Fruit fly (Drosophila melanogaster) whole organism, prepupa: ENCODE measurements around the gene Prosbeta7.

Source experiments
- Blimp-1 ChIP-seq: fragments of 200-800 bp; sonication (Bioruptor generic); optimal IDR thresholded peaks from 3 replicates; lab custom pipeline; 2017; ENCODE audit warnings: missing biosample characterization, missing genetic modification characterization, mild to moderate bottlenecking, moderate library complexity, missing genetic modification reagents
- CG10669 ChIP-seq: fragments of 200-800 bp; sonication (Bioruptor generic); optimal IDR thresholded peaks from 3 replicates; lab custom pipeline; 2018; ENCODE audit warnings: missing biosample characterization, mild to moderate bottlenecking, missing genetic modification characterization, moderate library complexity
- CG11902 ChIP-seq: fragments of 200-800 bp; sonication (Bioruptor generic); optimal IDR thresholded peaks from 3 replicates; lab custom pipeline; 2016; ENCODE audit warnings: missing biosample characterization, missing genetic modification characterization
- CG15336 ChIP-seq: fragments of 200-800 bp; sonication (Bioruptor generic); IDR thresholded peaks from 2 replicates; pipeline ENCODE4 v1.3.6; 2022; ENCODE audit warnings: missing biosample characterization, missing genetic modification characterization
- CG1621 ChIP-seq: fragments of 200-800 bp; sonication (Bioruptor generic); optimal IDR thresholded peaks from 3 replicates; lab custom pipeline; 2018; ENCODE audit warnings: missing biosample characterization, mild to moderate bottlenecking, missing genetic modification characterization
- CG16779 ChIP-seq: fragments of 200-800 bp; sonication (Bioruptor generic); optimal IDR thresholded peaks from 3 replicates; lab custom pipeline; 2017; ENCODE audit warnings: missing biosample characterization, mild to moderate bottlenecking, missing genetic modification characterization
- CG3032 ChIP-seq: fragments of 200-800 bp; optimal IDR thresholded peaks from 2 replicates; lab custom pipeline; 2019; ENCODE audit warnings: missing biosample characterization, mild to moderate bottlenecking, missing genetic modification characterization, moderate library complexity
- CG32006 ChIP-seq: fragments of 200-800 bp; sonication (Bioruptor generic); optimal IDR thresholded peaks from 3 replicates; lab custom pipeline; 2017; ENCODE audit warnings: missing biosample characterization, mild to moderate bottlenecking, missing genetic modification characterization
- CG34406 ChIP-seq: fragments of 200-800 bp; sonication (Bioruptor generic); optimal IDR thresholded peaks from 3 replicates; lab custom pipeline; 2016; ENCODE audit warnings: missing biosample characterization, missing genetic modification characterization
- CG3919 ChIP-seq: fragments of 200-800 bp; sonication (Bioruptor generic); optimal IDR thresholded peaks from 3 replicates; lab custom pipeline; 2016; ENCODE audit warnings: missing biosample characterization, missing genetic modification characterization
- CG4318 ChIP-seq: fragments of 200-800 bp; sonication (Bioruptor generic); optimal IDR thresholded peaks from 3 replicates; lab custom pipeline; 2017; ENCODE audit warnings: missing biosample characterization, mild to moderate bottlenecking, missing genetic modification characterization
- CG6163 ChIP-seq: fragments of 200-800 bp; sonication (Bioruptor generic); IDR thresholded peaks from 3 replicates; pipeline ENCODE4 v1.3.6; 2022; ENCODE audit warnings: missing biosample characterization, missing genetic modification characterization
- CG6276 ChIP-seq: fragments of 200-800 bp; sonication (Bioruptor generic); optimal IDR thresholded peaks from 2 replicates; lab custom pipeline; 2017; ENCODE audit warnings: missing biosample characterization, mild to moderate bottlenecking, missing genetic modification characterization
- CG6854 ChIP-seq: fragments of 200-800 bp; sonication (Bioruptor generic); optimal IDR thresholded peaks from 2 replicates; lab custom pipeline; 2017; ENCODE audit warnings: missing biosample characterization, mild to moderate bottlenecking, missing genetic modification characterization
- CG8119 ChIP-seq: fragments of 200-800 bp; sonication (Bioruptor generic); IDR thresholded peaks from 3 replicates; pipeline ENCODE4 v1.3.6; 2022; ENCODE audit warnings: missing biosample characterization, missing genetic modification characterization
- CG8632 ChIP-seq: fragments of 200-800 bp; sonication (Bioruptor generic); optimal IDR thresholded peaks from 3 replicates; lab custom pipeline; 2016; ENCODE audit warnings: missing biosample characterization, missing genetic modification characterization
- CG9139 ChIP-seq: fragments of 200-800 bp; sonication (Bioruptor generic); optimal IDR thresholded peaks from 3 replicates; lab custom pipeline; 2017; ENCODE audit warnings: missing biosample characterization, mild to moderate bottlenecking, missing genetic modification characterization
- Eip75B ChIP-seq: fragments of 200-800 bp; sonication (Bioruptor generic); optimal IDR thresholded peaks from 3 replicates; lab custom pipeline; 2016; ENCODE audit warnings: missing biosample characterization, missing genetic modification characterization
- Eip78C ChIP-seq: fragments of 200-800 bp; sonication (Bioruptor generic); peaks from one replicate; lab custom pipeline; 2016; ENCODE audit warnings: missing biosample characterization, missing genetic modification characterization
- Eip93F ChIP-seq: fragments of 200-800 bp; sonication (Bioruptor generic); optimal IDR thresholded peaks from 2 replicates; lab custom pipeline; 2016; ENCODE audit warnings: missing biosample characterization, mild to moderate bottlenecking, missing genetic modification characterization
- Ets96B ChIP-seq: fragments of 200-800 bp; optimal IDR thresholded peaks from 2 replicates; lab custom pipeline; 2019; ENCODE audit warnings: missing biosample characterization, mild to moderate bottlenecking, missing genetic modification characterization, moderate library complexity
- Hr38 ChIP-seq: sonication (Bioruptor generic); optimal IDR thresholded peaks from 2 replicates; lab custom pipeline; 2016; ENCODE audit warnings: missing biosample characterization, missing genetic modification characterization
- Hr4 ChIP-seq: fragments of 200-800 bp; sonication (Bioruptor generic); optimal IDR thresholded peaks from 3 replicates; lab custom pipeline; 2016; ENCODE audit warnings: missing biosample characterization, missing genetic modification characterization
- Lpt ChIP-seq: fragments of 200-800 bp; sonication (Bioruptor generic); optimal IDR thresholded peaks from 3 replicates; lab custom pipeline; 2016; ENCODE audit warnings: missing biosample characterization, missing genetic modification characterization
- Met ChIP-seq: fragments of 200-800 bp; sonication (Bioruptor generic); optimal IDR thresholded peaks from 3 replicates; lab custom pipeline; 2016; ENCODE audit warnings: missing biosample characterization, missing genetic modification characterization
- OdsH ChIP-seq: fragments of 200-800 bp; sonication (Bioruptor generic); optimal IDR thresholded peaks from 3 replicates; lab custom pipeline; 2016; ENCODE audit warnings: missing biosample characterization, missing genetic modification characterization
- Smox ChIP-seq: fragments of 200-800 bp; sonication (Bioruptor generic); optimal IDR thresholded peaks from 3 replicates; lab custom pipeline; 2016; ENCODE audit warnings: missing biosample characterization, missing genetic modification characterization
- Sox14 ChIP-seq: fragments of 200-800 bp; sonication (Bioruptor generic); optimal IDR thresholded peaks from 3 replicates; lab custom pipeline; 2016; ENCODE audit warnings: missing biosample characterization, missing genetic modification characterization
- Sox15 ChIP-seq: fragments of 200-800 bp; sonication (Bioruptor generic); optimal IDR thresholded peaks from 3 replicates; lab custom pipeline; 2016; ENCODE audit warnings: missing biosample characterization, missing genetic modification characterization
- achi ChIP-seq: fragments of 200-800 bp; sonication (Bioruptor generic); optimal IDR thresholded peaks from 3 replicates; lab custom pipeline; 2016; ENCODE audit warnings: missing biosample characterization, missing genetic modification characterization
- cyc ChIP-seq: fragments of 200-800 bp; sonication (Bioruptor generic); optimal IDR thresholded peaks from 3 replicates; lab custom pipeline; 2016; ENCODE audit warnings: missing biosample characterization, missing genetic modification characterization
- dac ChIP-seq: fragments of 200-800 bp; sonication (Bioruptor generic); optimal IDR thresholded peaks from 2 replicates; lab custom pipeline; 2017; ENCODE audit warnings: missing biosample characterization, mild to moderate bottlenecking, missing genetic modification characterization
- dsx ChIP-seq: fragments of 200-800 bp; optimal IDR thresholded peaks from 3 replicates; lab custom pipeline; 2019; ENCODE audit warnings: missing biosample characterization, mild to moderate bottlenecking, missing genetic modification characterization, moderate library complexity; ENCODE audit not compliant: poor library complexity, severe bottlenecking
- eg ChIP-seq: fragments of 200-800 bp; sonication (Bioruptor generic); IDR thresholded peaks from 3 replicates; pipeline ENCODE4 v1.3.6; 2022; ENCODE audit warnings: missing biosample characterization, missing genetic modification characterization
- fd59A ChIP-seq: fragments of 200-800 bp; sonication (Bioruptor generic); optimal IDR thresholded peaks from 2 replicates; lab custom pipeline; 2017; ENCODE audit warnings: missing biosample characterization, mild to moderate bottlenecking, missing genetic modification characterization, missing genetic modification reagents
- fd85E ChIP-seq: fragments of 200-800 bp; sonication (Bioruptor generic); optimal IDR thresholded peaks from 3 replicates; lab custom pipeline; 2016; ENCODE audit warnings: missing biosample characterization, missing genetic modification characterization
- lz ChIP-seq: fragments of 200-800 bp; sonication (Bioruptor generic); optimal IDR thresholded peaks from 3 replicates; lab custom pipeline; 2016; ENCODE audit warnings: missing biosample characterization, missing genetic modification characterization
- pdm3 ChIP-seq: fragments of 200-800 bp; sonication (Bioruptor generic); optimal IDR thresholded peaks from 3 replicates; lab custom pipeline; 2016; ENCODE audit warnings: missing biosample characterization, missing genetic modification characterization
- svp ChIP-seq: fragments of 200-800 bp; sonication (Bioruptor generic); peaks from one replicate; lab custom pipeline; 2016; ENCODE audit warnings: missing biosample characterization, missing genetic modification characterization
- topi ChIP-seq: fragments of 200-800 bp; sonication (Bioruptor generic); optimal IDR thresholded peaks from 3 replicates; lab custom pipeline; 2016; ENCODE audit warnings: missing biosample characterization, missing genetic modification characterization

Gene Prosbeta7

dm6 chr3R:5357935-5358414 is at the start of gene Prosbeta7:
Gene Prosbeta7, minus strand, starts transcription at chr3R:5358364.
- TF ChIP-seq pdm3 (GFP tag; lab: Kevin White, UChicago), result no peak
- no peak for TF ChIP-seq dsx (GFP tag; lab: Kevin White, UChicago)
- no peak for TF ChIP-seq fd85E (GFP tag; lab: Kevin White, UChicago)
- no peak for TF ChIP-seq Met (GFP tag; lab: Kevin White, UChicago)
- no peak for TF ChIP-seq cyc (GFP tag; lab: Kevin White, UChicago)
- 0 out of 3 replicates have a peak, but pooled peaks have one; percentile 6 for TF ChIP-seq CG6163 (GFP tag; lab: Robert Waterston, UW)
- no peak for TF ChIP-seq CG6276
- TF ChIP-seq CG8119 (GFP tag; lab: Robert Waterston, UW), result no peak
- TF ChIP-seq CG3032 (tag; lab: Kevin White, UChicago), result no peak
- TF ChIP-seq CG1621 (tag; lab: Kevin White, UChicago), result peak; percentile 45
- TF ChIP-seq CG34406 (GFP tag; lab: Kevin White, UChicago), result no peak
- no peak for TF ChIP-seq CG10669 (GFP tag; lab: Kevin White, UChicago)
- TF ChIP-seq Eip78C (GFP tag; lab: Kevin White, UChicago), result peak; percentile 27
- peak; percentile 55 for TF ChIP-seq CG6854
- TF ChIP-seq Sox15, result no peak
- no peak for TF ChIP-seq CG16779
- no peak for TF ChIP-seq Eip93F (GFP tag; lab: Kevin White, UChicago)
- TF ChIP-seq OdsH, result no peak
- no peak for TF ChIP-seq Lpt (GFP tag; lab: Kevin White, UChicago)
- no peak for TF ChIP-seq CG8632
- no peak for TF ChIP-seq eg (GFP tag; lab: Robert Waterston, UW)
- TF ChIP-seq CG15336 (GFP tag; lab: Robert Waterston, UW), result no peak
- TF ChIP-seq lz (GFP tag; lab: Kevin White, UChicago), result no peak
- no peak for TF ChIP-seq CG3919 (GFP tag; lab: Kevin White, UChicago)
- TF ChIP-seq CG11902, result no peak
- no peak for TF ChIP-seq CG32006 (GFP tag; lab: Kevin White, UChicago)
- TF ChIP-seq Sox14 (GFP tag; lab: Kevin White, UChicago), result peak; percentile 27
- no peak for TF ChIP-seq CG9139
- no peak for TF ChIP-seq Smox (GFP tag; lab: Kevin White, UChicago)
- no peak for TF ChIP-seq fd59A (GFP tag; lab: Kevin White, UChicago)

- TF ChIP-seq CG8119 (GFP tag; lab: Robert Waterston, UW) (0 out of 3 replicates have a peak, but pooled peaks have one; percentile 22), Eip75B (no peak), CG8632 (no peak), CG6163 (GFP tag; lab: Robert Waterston, UW) (0 out of 3 replicates have a peak, but pooled peaks have one; percentile 18), CG1621 (tag; lab: Kevin White, UChicago) (peak; percentile 2), Blimp-1 (GFP tag; lab: Kevin White, UChicago) (no peak), CG3919 (GFP tag; lab: Kevin White, UChicago) (peak; percentile 15), achi (peak; percentile 1), eg (GFP tag; lab: Robert Waterston, UW) (peak; percentile 55; the same call in 2 of the 3 replicates), svp (no peak), Ets96B (tag; lab: Kevin White, UChicago) (no peak), pdm3 (GFP tag; lab: Kevin White, UChicago) (no peak), Eip78C (GFP tag; lab: Kevin White, UChicago) (peak; percentile 70), Hr38 (GFP tag; lab: Kevin White, UChicago) (no peak), CG9139 (no peak), Smox (GFP tag; lab: Kevin White, UChicago) (no peak), CG15336 (GFP tag; lab: Robert Waterston, UW) (peak; percentile 33; the same call in 1 of the 2 replicates), Hr4 (GFP tag; lab: Kevin White, UChicago) (no peak), dac (GFP tag; lab: Kevin White, UChicago) (no peak), topi (GFP tag; lab: Kevin White, UChicago) (no peak), CG6854 (no peak), Sox14 (GFP tag; lab: Kevin White, UChicago) (no peak), CG4318 (GFP tag; lab: Kevin White, UChicago) (no peak), CG6276 (peak; percentile 6)
These were observed 45.8 kb upstream of the Prosbeta7 start, which contains the start of gene CG2663 for dm6 chr3R:5403963-5404362. Gene CG2663, minus strand, starts transcription at chr3R:5404135.
